Worm (Caenorhabditis elegans) whole organism, late embryonic: Measurements from ENCODE around the gene C36B7.3.

ENCODE experiments used
- C08G9.2 ChIP-seq: sonication (generic microtip); optimal IDR thresholded peaks from 2 replicates; lab custom pipeline; 2016; ENCODE audit warnings: mild to moderate bottlenecking, missing genetic modification characterization, moderate library complexity, missing compliant biosample characterization
- K09A11.1 ChIP-seq: sonication (generic microtip); optimal IDR thresholded peaks from 2 replicates; lab custom pipeline; 2017; ENCODE audit warnings: antibody characterized with exemption, mild to moderate bottlenecking, missing genetic modification characterization, missing compliant biosample characterization; ENCODE audit not compliant: insufficient read depth
- T23F11.4 ChIP-seq: fragments of 200-800 bp; sonication (Bioruptor generic); optimal IDR thresholded peaks from 2 replicates; lab custom pipeline; 2018; ENCODE audit warnings: mild to moderate bottlenecking, missing genetic modification characterization, missing compliant biosample characterization
- Y22D7AL.16 ChIP-seq: sonication (generic microtip); optimal IDR thresholded peaks from 2 replicates; lab custom pipeline; 2016; ENCODE audit warnings: missing genetic modification characterization, missing compliant biosample characterization
- ahr-1 ChIP-seq: sonication (generic microtip); optimal IDR thresholded peaks from 2 replicates; lab custom pipeline; 2016; ENCODE audit warnings: missing genetic modification characterization, missing compliant biosample characterization
- ceh-14 ChIP-seq: sonication (generic microtip); optimal IDR thresholded peaks from 2 replicates; lab custom pipeline; 2016; ENCODE audit warnings: missing genotype, missing genetic modification characterization, missing compliant biosample characterization
- ceh-19 ChIP-seq: fragments of 200-800 bp; sonication (Bioruptor generic); optimal IDR thresholded peaks from 2 replicates; lab custom pipeline; 2018; ENCODE audit warnings: mild to moderate bottlenecking, missing genetic modification characterization, missing compliant biosample characterization
- ceh-2 ChIP-seq: sonication (generic microtip); optimal IDR thresholded peaks from 2 replicates; lab custom pipeline; 2016; ENCODE audit warnings: missing genotype, missing genetic modification characterization, missing compliant biosample characterization
- ceh-22 ChIP-seq: sonication (generic microtip); optimal IDR thresholded peaks from 2 replicates; lab custom pipeline; 2017; ENCODE audit warnings: missing biosample characterization, missing genetic modification characterization
- ceh-24 ChIP-seq: sonication (generic microtip); optimal IDR thresholded peaks from 2 replicates; lab custom pipeline; 2016; ENCODE audit warnings: mild to moderate bottlenecking, missing genetic modification characterization, missing compliant biosample characterization
- ceh-34 ChIP-seq: sonication (generic microtip); optimal IDR thresholded peaks from 2 replicates; lab custom pipeline; 2016; ENCODE audit warnings: mild to moderate bottlenecking, missing genetic modification characterization, missing compliant biosample characterization
- ceh-6 ChIP-seq: fragments of 200-800 bp; sonication (Bioruptor generic); optimal IDR thresholded peaks from 2 replicates; lab custom pipeline; 2018; ENCODE audit warnings: mild to moderate bottlenecking, missing genetic modification characterization, missing compliant biosample characterization
- ceh-9 ChIP-seq: sonication (generic microtip); optimal IDR thresholded peaks from 2 replicates; lab custom pipeline; 2016; ENCODE audit warnings: mild to moderate bottlenecking, missing genetic modification characterization, inconsistent platforms, missing compliant biosample characterization
- dmd-4 ChIP-seq: sonication (generic microtip); optimal IDR thresholded peaks from 2 replicates; lab custom pipeline; 2016; ENCODE audit warnings: borderline replicate concordance, missing genetic modification characterization, missing compliant biosample characterization
- elt-2 ChIP-seq: sonication (generic microtip); optimal IDR thresholded peaks from 2 replicates; lab custom pipeline; 2016; ENCODE audit warnings: missing genetic modification reagents, missing genetic modification characterization, missing compliant biosample characterization
- elt-4 ChIP-seq: sonication (generic microtip); optimal IDR thresholded peaks from 2 replicates; lab custom pipeline; 2016; ENCODE audit warnings: missing genetic modification characterization, missing compliant biosample characterization
- ets-4 ChIP-seq: sonication (generic microtip); optimal IDR thresholded peaks from 2 replicates; lab custom pipeline; 2016; ENCODE audit warnings: missing genetic modification characterization, missing compliant biosample characterization
- eyg-1 ChIP-seq: sonication (generic microtip); optimal IDR thresholded peaks from 2 replicates; lab custom pipeline; 2016; ENCODE audit warnings: missing genotype, missing genetic modification characterization, missing compliant biosample characterization
- fax-1 ChIP-seq: sonication (generic microtip); optimal IDR thresholded peaks from 2 replicates; lab custom pipeline; 2016; ENCODE audit warnings: missing genotype, missing genetic modification characterization, missing compliant biosample characterization
- fkh-10 ChIP-seq: fragments of 150-350 bp; optimal IDR thresholded peaks from 2 replicates; lab custom pipeline; 2014; ENCODE audit warnings: missing biosample characterization, missing genetic modification reagents, missing genetic modification characterization
- fkh-6 ChIP-seq: sonication (generic microtip); optimal IDR thresholded peaks from 2 replicates; lab custom pipeline; 2016; ENCODE audit warnings: missing genetic modification characterization, missing compliant biosample characterization
- gmeb-2 ChIP-seq: sonication (generic microtip); optimal IDR thresholded peaks from 2 replicates; lab custom pipeline; 2016; ENCODE audit warnings: missing genetic modification characterization, inconsistent platforms, missing compliant biosample characterization
- hlh-15 ChIP-seq: sonication (generic microtip); optimal IDR thresholded peaks from 2 replicates; lab custom pipeline; 2016; ENCODE audit warnings: missing genetic modification characterization, missing compliant biosample characterization
- hlh-6 ChIP-seq: sonication (generic microtip); optimal IDR thresholded peaks from 2 replicates; lab custom pipeline; 2016; ENCODE audit warnings: missing genotype, missing genetic modification characterization, missing compliant biosample characterization
- hlh-8 ChIP-seq: sonication (generic microtip); optimal IDR thresholded peaks from 2 replicates; lab custom pipeline; 2016; ENCODE audit warnings: missing genotype, missing genetic modification characterization, missing compliant biosample characterization
- lin-11 ChIP-seq: fragments of 200-800 bp; sonication (Bioruptor generic); optimal IDR thresholded peaks from 2 replicates; lab custom pipeline; 2018; ENCODE audit warnings: mild to moderate bottlenecking, missing genetic modification characterization, missing compliant biosample characterization
- mec-3 ChIP-seq: sonication (generic microtip); optimal IDR thresholded peaks from 2 replicates; lab custom pipeline; 2016; ENCODE audit warnings: borderline replicate concordance, missing genetic modification characterization, missing compliant biosample characterization
- nfya-1 ChIP-seq: sonication (generic microtip); optimal IDR thresholded peaks from 2 replicates; lab custom pipeline; 2017; ENCODE audit warnings: missing genetic modification characterization, mild to moderate bottlenecking, missing compliant biosample characterization, antibody characterized with exemption, moderate library complexity
- nhr-232 ChIP-seq: sonication (generic microtip); optimal IDR thresholded peaks from 2 replicates; lab custom pipeline; 2016; ENCODE audit warnings: missing genetic modification characterization, missing compliant biosample characterization
- npax-4 ChIP-seq: sonication (generic microtip); optimal IDR thresholded peaks from 2 replicates; lab custom pipeline; 2016; ENCODE audit warnings: missing genetic modification characterization, missing compliant biosample characterization
- odd-2 ChIP-seq: sonication (generic microtip); optimal IDR thresholded peaks from 2 replicates; lab custom pipeline; 2017; ENCODE audit warnings: antibody characterized with exemption, mild to moderate bottlenecking, missing genetic modification characterization, missing compliant biosample characterization
- pag-3 ChIP-seq: sonication (generic microtip); optimal IDR thresholded peaks from 2 replicates; lab custom pipeline; 2016; ENCODE audit warnings: missing compliant biosample characterization, missing genetic modification characterization, borderline replicate concordance
- pat-9 ChIP-seq: fragments of 200-800 bp; sonication (Bioruptor generic); optimal IDR thresholded peaks from 2 replicates; lab custom pipeline; 2018; ENCODE audit warnings: mild to moderate bottlenecking, missing genetic modification characterization, moderate library complexity, missing compliant biosample characterization
- pax-1 ChIP-seq: fragments of 150-350 bp; optimal IDR thresholded peaks from 2 replicates; lab custom pipeline; 2014; ENCODE audit warnings: missing biosample characterization, missing genetic modification characterization
- pha-2 ChIP-seq: sonication (generic microtip); optimal IDR thresholded peaks from 2 replicates; lab custom pipeline; 2017; ENCODE audit warnings: mild to moderate bottlenecking, missing genetic modification characterization, missing compliant biosample characterization
- pros-1 ChIP-seq: fragments of 150-350 bp; optimal IDR thresholded peaks from 2 replicates; lab custom pipeline; 2014; ENCODE audit warnings: missing biosample characterization, missing genetic modification reagents, missing genetic modification characterization
- ref-2 ChIP-seq: sonication (generic microtip); optimal IDR thresholded peaks from 2 replicates; lab custom pipeline; 2016; ENCODE audit warnings: missing genetic modification characterization, missing compliant biosample characterization
- sdc-2 ChIP-seq: sonication (generic microtip); optimal IDR thresholded peaks from 2 replicates; lab custom pipeline; 2016; ENCODE audit warnings: missing genotype, missing genetic modification characterization, missing compliant biosample characterization
- sox-2 ChIP-seq: fragments of 200-800 bp; sonication (Bioruptor generic); IDR thresholded peaks from 2 replicates; pipeline ENCODE4 v1.3.6; 2022; ENCODE audit warnings: missing genetic modification reagents, missing genetic modification characterization, missing compliant biosample characterization
- sox-4 ChIP-seq: sonication (generic microtip); optimal IDR thresholded peaks from 2 replicates; lab custom pipeline; 2017; ENCODE audit warnings: mild to moderate bottlenecking, missing genetic modification characterization, inconsistent platforms, missing compliant biosample characterization
- syd-9 ChIP-seq: sonication (generic microtip); optimal IDR thresholded peaks from 2 replicates; lab custom pipeline; 2016; ENCODE audit warnings: mild to moderate bottlenecking, missing genetic modification characterization, moderate library complexity, missing compliant biosample characterization
- tbx-2 ChIP-seq: sonication (generic microtip); optimal IDR thresholded peaks from 2 replicates; lab custom pipeline; 2016; ENCODE audit warnings: missing genetic modification characterization, missing compliant biosample characterization
- tbx-7 ChIP-seq: sonication (generic microtip); optimal IDR thresholded peaks from 2 replicates; lab custom pipeline; 2016; ENCODE audit warnings: missing genotype, missing genetic modification characterization, missing compliant biosample characterization
- unc-3 ChIP-seq, 2 experiments: fragments of 200-800 bp in 1 of 2; sonication (Bioruptor generic) in 1 of 2; sonication (generic microtip) in 1 of 2; conservative IDR thresholded peaks in 1 of 2; optimal IDR thresholded peaks in 1 of 2; 2 replicates each; pipeline versions ENCODE4 v1.3.6 to Lab custom; 2016 to 2022; ENCODE audit warnings: missing compliant biosample characterization in 2 of 2, missing genetic modification characterization in 2 of 2, missing genetic modification reagents in 1 of 2
- unc-42 ChIP-seq: sonication (generic microtip); optimal IDR thresholded peaks from 2 replicates; lab custom pipeline; 2016; ENCODE audit warnings: missing genotype, missing genetic modification characterization, missing compliant biosample characterization
- unc-55 ChIP-seq: sonication (generic microtip); optimal IDR thresholded peaks from 2 replicates; lab custom pipeline; 2017; ENCODE audit warnings: missing biosample characterization, missing genetic modification reagents, missing genetic modification characterization
- unc-86 ChIP-seq: sonication (generic microtip); optimal IDR thresholded peaks from 2 replicates; lab custom pipeline; 2016; ENCODE audit warnings: missing genetic modification characterization, missing compliant biosample characterization
- zip-5 ChIP-seq: sonication (generic microtip); optimal IDR thresholded peaks from 2 replicates; lab custom pipeline; 2016; ENCODE audit warnings: missing genetic modification characterization, missing compliant biosample characterization
- ztf-16 ChIP-seq: sonication (generic microtip); optimal IDR thresholded peaks from 2 replicates; lab custom pipeline; 2017; ENCODE audit warnings: missing genetic modification characterization, missing compliant biosample characterization

Gene C36B7.3

DNA sequence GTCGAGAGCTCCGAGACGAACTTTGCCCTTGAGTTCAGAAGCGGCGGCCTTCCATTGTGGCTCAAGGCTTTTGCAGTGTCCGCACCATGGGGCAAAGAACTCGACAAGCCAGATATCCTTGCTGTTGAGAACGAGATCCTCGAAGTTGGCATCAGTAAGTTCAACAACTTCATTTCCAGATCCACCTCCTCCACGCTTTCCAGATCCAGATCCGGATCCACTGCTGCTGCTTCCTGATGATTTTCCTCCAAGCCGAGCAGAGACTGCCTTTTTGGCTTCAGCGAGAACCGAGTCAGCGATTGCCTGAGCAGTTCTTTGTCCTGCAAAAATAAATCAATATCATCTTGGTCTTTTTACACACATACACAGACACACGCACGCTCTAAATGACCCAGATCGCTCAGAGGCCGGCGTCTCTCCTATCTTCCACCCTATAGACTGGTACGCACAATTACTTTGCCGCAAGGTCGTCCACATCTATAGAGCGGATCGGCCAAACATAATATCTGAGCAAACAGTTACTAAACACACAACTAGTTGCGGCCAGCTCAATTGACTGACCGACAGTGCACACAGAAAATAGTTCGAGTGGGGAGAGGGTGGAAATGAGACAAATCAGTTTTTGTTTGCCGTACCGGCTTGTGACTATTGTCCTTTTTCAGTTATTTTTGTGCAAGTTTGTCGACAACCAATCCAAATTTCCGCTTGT, 34.2 kb upstream of the C36B7.3 start:
- TF ChIP-seq pat-9 (no peak), pha-2 (tag; lab: Kevin White, UChicago) (peak; percentile 39)

DNA sequence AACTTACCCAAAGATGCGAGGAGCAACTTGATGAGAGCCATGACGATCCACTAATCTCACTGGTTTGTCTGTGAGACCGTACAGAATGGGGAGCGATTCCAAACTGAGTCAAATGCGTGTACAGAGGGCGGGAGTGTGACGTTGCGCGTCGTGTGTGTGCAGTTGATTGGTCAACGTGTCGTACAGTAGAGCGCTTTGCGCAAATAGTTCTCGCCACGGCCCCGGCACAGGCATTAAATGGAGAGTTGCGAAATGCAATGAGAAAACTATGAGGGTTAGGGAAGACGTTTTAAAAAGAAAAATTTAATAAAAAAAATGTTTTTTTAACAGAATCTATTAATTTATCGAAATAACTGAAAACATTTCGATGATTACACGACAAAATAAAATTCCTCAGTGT, 33.2 kb upstream of the C36B7.3 start, which contains the start of gene pdi-6:
pdi-6 (minus strand) TSS at position 164 of the 400 bp plus-strand sequence.
- peak; percentile 60 for TF ChIP-seq elt-2 (tag; lab: Kevin White, UChicago)
- peak; percentile 17 for TF ChIP-seq zip-5 (tag; lab: Kevin White, UChicago)
- TF ChIP-seq ztf-16 (tag; lab: Kevin White, UChicago) = peak; percentile 20
- no peak for TF ChIP-seq pat-9
- TF ChIP-seq ceh-19 (GFP tag; lab: Kevin White, UChicago) = no peak
- TF ChIP-seq elt-4 (tag; lab: Kevin White, UChicago) = no peak
- no peak for TF ChIP-seq sox-2
- TF ChIP-seq npax-4 = no peak
- TF ChIP-seq nhr-232 (tag; lab: Kevin White, UChicago) = no peak
- TF ChIP-seq ceh-34 = peak; percentile 67
- no peak for TF ChIP-seq unc-86 (tag; lab: Kevin White, UChicago)
- TF ChIP-seq gmeb-2 (tag; lab: Kevin White, UChicago) = no peak
- TF ChIP-seq unc-42 (tag; lab: Kevin White, UChicago) = peak; percentile 68
- TF ChIP-seq ref-2 (tag; lab: Kevin White, UChicago) = peak; percentile 49
- no peak for TF ChIP-seq pag-3 (tag; lab: Kevin White, UChicago)
- peak; percentile 47 for TF ChIP-seq fkh-6 (tag; lab: Kevin White, UChicago)
- TF ChIP-seq pros-1 (tag; lab: Kevin White, UChicago) = no peak
- TF ChIP-seq T23F11.4 (GFP tag; lab: Kevin White, UChicago) = no peak
- TF ChIP-seq sdc-2 = peak; percentile 48
- no peak for TF ChIP-seq unc-3 (GFP tag; conservative IDR thresholded peaks at IDR 0.05; lab: Robert Waterston, UW)
- TF ChIP-seq unc-3 (tag; optimal IDR thresholded peaks at IDR 0.05; lab: Kevin White, UChicago) = no peak
- TF ChIP-seq ceh-22 = no peak
- TF ChIP-seq hlh-15 (tag; lab: Kevin White, UChicago) = no peak
- no peak for TF ChIP-seq Y22D7AL.16 (tag; lab: Kevin White, UChicago)
- no peak for TF ChIP-seq fkh-10 (GFP tag; lab: Kevin White, UChicago)
- TF ChIP-seq pha-2 (tag; lab: Kevin White, UChicago) = no peak
- TF ChIP-seq ceh-24 (tag; lab: Kevin White, UChicago) = no peak
- TF ChIP-seq fax-1 (tag; lab: Kevin White, UChicago) = peak; percentile 20
- peak; percentile 76 for TF ChIP-seq ets-4
- no peak for TF ChIP-seq dmd-4 (tag; lab: Kevin White, UChicago)
- peak; percentile 20 for TF ChIP-seq eyg-1
- TF ChIP-seq odd-2 (tag; lab: Kevin White, UChicago) = no peak
- TF ChIP-seq ahr-1 (tag; lab: Kevin White, UChicago) = no peak
- peak; percentile 25 for TF ChIP-seq ceh-14 (tag; lab: Kevin White, UChicago)
- TF ChIP-seq tbx-2 (tag; lab: Kevin White, UChicago) = peak; percentile 89
- peak; percentile 100 for TF ChIP-seq nfya-1 (tag; lab: Kevin White, UChicago)
- TF ChIP-seq syd-9 (tag; lab: Kevin White, UChicago) = no peak
- TF ChIP-seq hlh-8 (tag; lab: Kevin White, UChicago) = peak; percentile 70
- no peak for TF ChIP-seq K09A11.1 (tag; lab: Kevin White, UChicago)
- TF ChIP-seq tbx-7 (tag; lab: Kevin White, UChicago) = peak; percentile 59
- TF ChIP-seq ceh-2 (tag; lab: Kevin White, UChicago) = peak; percentile 81
- TF ChIP-seq pax-1 (tag; lab: Kevin White, UChicago) = peak; percentile 32
- TF ChIP-seq mec-3 (tag; lab: Kevin White, UChicago) = no peak
- no peak for TF ChIP-seq hlh-6
- no peak for TF ChIP-seq ceh-6
- TF ChIP-seq C08G9.2 (tag; lab: Kevin White, UChicago) = peak; percentile 80
- no peak for TF ChIP-seq ceh-9 (tag; lab: Kevin White, UChicago)
- TF ChIP-seq sox-4 = peak; percentile 20
- no peak for TF ChIP-seq unc-55 (GFP tag; lab: Kevin White, UChicago)
- TF ChIP-seq lin-11 (tag; lab: Kevin White, UChicago) = no peak
